Worm (Caenorhabditis elegans) whole organism, L1 larva: ENCODE measurements around the gene rpl-25.1.

Source experiments
- lin-15B ChIP-seq: fragments of 150-350 bp; sonication (generic microtip); optimal IDR thresholded peaks from 3 replicates; lab custom pipeline; 2014; ENCODE audit warnings: missing biosample characterization, missing genetic modification characterization
- nhr-237 ChIP-seq: fragments of 150-350 bp; optimal IDR thresholded peaks from 2 replicates; lab custom pipeline; 2014; ENCODE audit warnings: missing biosample characterization, missing genetic modification characterization

DNA sequence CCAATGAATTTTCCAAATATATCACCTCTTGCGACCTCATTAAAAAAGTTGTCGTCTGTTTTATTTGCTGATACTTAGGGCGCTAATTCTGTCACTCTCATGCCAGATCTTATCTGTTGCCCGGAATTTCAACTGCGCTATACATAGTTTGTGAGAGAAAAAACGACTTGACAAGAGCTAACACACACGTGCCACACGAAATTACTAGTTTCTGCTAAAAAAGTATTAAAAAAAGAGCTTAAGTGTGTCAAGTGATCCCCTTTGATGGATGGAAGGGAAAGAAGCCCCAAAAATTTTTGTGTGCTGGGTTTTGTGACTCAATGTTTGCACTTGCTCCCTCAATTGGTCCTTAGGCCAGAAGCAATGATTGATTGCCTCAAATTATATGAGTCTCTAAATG lies 25.7 kb downstream of the rpl-25.1 start:
- no peak for TF ChIP-seq lin-15B (tag; lab: Kevin White, UChicago)
- no peak for TF ChIP-seq nhr-237 (tag; lab: Kevin White, UChicago)
